Worm (Caenorhabditis elegans): ENCODE results near the gene lelo-2.

- TF ChIP-seq pha-4 (tag; optimal IDR thresholded peaks at IDR 0.05) (no peak), sem-2 (GFP tag; optimal IDR thresholded peaks at IDR 0.05) (no peak), snpc-4 (tag; optimal IDR thresholded peaks at IDR 0.05) (no peak), mep-1 (tag; optimal IDR thresholded peaks at IDR 0.05) (no peak), unc-62 (GFP tag; optimal IDR thresholded peaks at IDR 0.05) (no peak), nhr-76 (tag; optimal IDR thresholded peaks at IDR 0.05) (no peak), elt-3 (tag; optimal IDR thresholded peaks at IDR 0.05) (no peak), ham-2 (GFP tag; optimal IDR thresholded peaks at IDR 0.05) (no peak), nhr-28 (tag; optimal IDR thresholded peaks at IDR 0.05) (no peak), unc-39 (tag; optimal IDR thresholded peaks at IDR 0.05) (no peak)
These were observed 28.8 kb downstream of the lelo-2 start for ce11 chrIII:1398183-1398582.

Measured in whole organism, mixed stage, embryonic.